Worm (Caenorhabditis elegans): ENCODE measurements around the gene nhr-10.

DNA sequence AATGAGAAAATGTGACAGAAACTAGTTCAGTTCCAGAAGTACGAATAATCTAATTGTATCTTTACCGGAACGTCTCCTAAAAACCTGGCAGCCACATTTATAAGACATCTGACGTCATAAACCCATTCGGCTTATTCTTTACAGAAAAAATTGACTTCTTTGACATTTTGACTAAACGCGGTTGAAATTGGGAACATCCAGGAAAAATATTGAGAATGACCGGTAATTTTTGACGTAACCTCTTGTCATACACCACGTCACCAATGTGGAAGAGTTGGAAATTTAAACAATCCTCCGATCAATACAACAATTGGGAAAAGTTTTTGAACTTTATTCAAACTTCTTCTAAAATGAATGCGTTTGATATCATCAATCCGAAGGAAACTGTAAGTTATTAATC lies 24.2 kb downstream of the nhr-10 start, which contains the start of gene ZK418.2:
- TF ChIP-seq mab-5 (tag; optimal IDR thresholded peaks at IDR 0.05) (no peak), snpc-4 (tag; optimal IDR thresholded peaks at IDR 0.05) (no peak), elt-3 (tag; optimal IDR thresholded peaks at IDR 0.05) (no peak), nhr-76 (tag; optimal IDR thresholded peaks at IDR 0.05) (no peak), ceh-83 (GFP tag; optimal IDR thresholded peaks at IDR 0.05) (no peak), hlh-1 (tag; optimal IDR thresholded peaks at IDR 0.05) (no peak), bed-3 (GFP tag; optimal IDR thresholded peaks at IDR 0.05) (no peak), lin-13 (tag; optimal IDR thresholded peaks at IDR 0.05) (no peak), nhr-12 (tag; optimal IDR thresholded peaks at IDR 0.05) (no peak)
